Fruit fly (Drosophila melanogaster) whole organism, prepupa: ENCODE data around the gene CG32631.

Experiments
- Blimp-1 ChIP-seq: fragments of 200-800 bp; sonication (Bioruptor generic); optimal IDR thresholded peaks from 3 replicates; lab custom pipeline; 2017; ENCODE audit warnings: missing biosample characterization, missing genetic modification characterization, mild to moderate bottlenecking, moderate library complexity, missing genetic modification reagents
- CG10631 ChIP-seq: fragments of 200-800 bp; sonication (Bioruptor generic); optimal IDR thresholded peaks from 2 replicates; lab custom pipeline; 2016; ENCODE audit warnings: missing biosample characterization, missing genetic modification characterization
- CG11762 ChIP-seq: fragments of 200-800 bp; sonication (Bioruptor generic); optimal IDR thresholded peaks from 3 replicates; lab custom pipeline; 2016; ENCODE audit warnings: missing biosample characterization, missing genetic modification characterization; ENCODE audit not compliant: insufficient read depth
- CG11902 ChIP-seq: fragments of 200-800 bp; sonication (Bioruptor generic); optimal IDR thresholded peaks from 3 replicates; lab custom pipeline; 2016; ENCODE audit warnings: missing biosample characterization, missing genetic modification characterization
- CG15336 ChIP-seq: fragments of 200-800 bp; sonication (Bioruptor generic); IDR thresholded peaks from 2 replicates; pipeline ENCODE4 v1.3.6; 2022; ENCODE audit warnings: missing biosample characterization, missing genetic modification characterization
- CG16779 ChIP-seq: fragments of 200-800 bp; sonication (Bioruptor generic); optimal IDR thresholded peaks from 3 replicates; lab custom pipeline; 2017; ENCODE audit warnings: missing biosample characterization, mild to moderate bottlenecking, missing genetic modification characterization
- CG32006 ChIP-seq: fragments of 200-800 bp; sonication (Bioruptor generic); optimal IDR thresholded peaks from 3 replicates; lab custom pipeline; 2017; ENCODE audit warnings: missing biosample characterization, mild to moderate bottlenecking, missing genetic modification characterization
- CG34406 ChIP-seq: fragments of 200-800 bp; sonication (Bioruptor generic); optimal IDR thresholded peaks from 3 replicates; lab custom pipeline; 2016; ENCODE audit warnings: missing biosample characterization, missing genetic modification characterization
- CG4318 ChIP-seq: fragments of 200-800 bp; sonication (Bioruptor generic); optimal IDR thresholded peaks from 3 replicates; lab custom pipeline; 2017; ENCODE audit warnings: missing biosample characterization, mild to moderate bottlenecking, missing genetic modification characterization
- CG6163 ChIP-seq: fragments of 200-800 bp; sonication (Bioruptor generic); IDR thresholded peaks from 3 replicates; pipeline ENCODE4 v1.3.6; 2022; ENCODE audit warnings: missing biosample characterization, missing genetic modification characterization
- CG6276 ChIP-seq: fragments of 200-800 bp; sonication (Bioruptor generic); optimal IDR thresholded peaks from 2 replicates; lab custom pipeline; 2017; ENCODE audit warnings: missing biosample characterization, mild to moderate bottlenecking, missing genetic modification characterization
- CG7368 ChIP-seq: fragments of 200-800 bp; sonication (Bioruptor generic); optimal IDR thresholded peaks from 3 replicates; lab custom pipeline; 2016; ENCODE audit warnings: missing biosample characterization, missing genetic modification characterization
- CG8119 ChIP-seq: fragments of 200-800 bp; sonication (Bioruptor generic); IDR thresholded peaks from 3 replicates; pipeline ENCODE4 v1.3.6; 2022; ENCODE audit warnings: missing biosample characterization, missing genetic modification characterization
- CG8319 ChIP-seq: fragments of 200-800 bp; sonication (Bioruptor generic); optimal IDR thresholded peaks from 3 replicates; lab custom pipeline; 2016; ENCODE audit warnings: missing biosample characterization, missing genetic modification characterization
- CG8632 ChIP-seq: fragments of 200-800 bp; sonication (Bioruptor generic); optimal IDR thresholded peaks from 3 replicates; lab custom pipeline; 2016; ENCODE audit warnings: missing biosample characterization, missing genetic modification characterization
- CG9139 ChIP-seq: fragments of 200-800 bp; sonication (Bioruptor generic); optimal IDR thresholded peaks from 3 replicates; lab custom pipeline; 2017; ENCODE audit warnings: missing biosample characterization, mild to moderate bottlenecking, missing genetic modification characterization
- Eip75B ChIP-seq: fragments of 200-800 bp; sonication (Bioruptor generic); optimal IDR thresholded peaks from 3 replicates; lab custom pipeline; 2016; ENCODE audit warnings: missing biosample characterization, missing genetic modification characterization
- Eip93F ChIP-seq: fragments of 200-800 bp; sonication (Bioruptor generic); optimal IDR thresholded peaks from 2 replicates; lab custom pipeline; 2016; ENCODE audit warnings: missing biosample characterization, mild to moderate bottlenecking, missing genetic modification characterization
- Ets96B ChIP-seq: fragments of 200-800 bp; optimal IDR thresholded peaks from 2 replicates; lab custom pipeline; 2019; ENCODE audit warnings: missing biosample characterization, mild to moderate bottlenecking, missing genetic modification characterization, moderate library complexity
- Hr38 ChIP-seq: sonication (Bioruptor generic); optimal IDR thresholded peaks from 2 replicates; lab custom pipeline; 2016; ENCODE audit warnings: missing biosample characterization, missing genetic modification characterization
- Hr39 ChIP-seq: fragments of 200-800 bp; sonication (Bioruptor generic); optimal IDR thresholded peaks from 2 replicates; lab custom pipeline; 2016; ENCODE audit warnings: missing biosample characterization, missing genetic modification characterization
- Lpt ChIP-seq: fragments of 200-800 bp; sonication (Bioruptor generic); optimal IDR thresholded peaks from 3 replicates; lab custom pipeline; 2016; ENCODE audit warnings: missing biosample characterization, missing genetic modification characterization
- Met ChIP-seq: fragments of 200-800 bp; sonication (Bioruptor generic); optimal IDR thresholded peaks from 3 replicates; lab custom pipeline; 2016; ENCODE audit warnings: missing biosample characterization, missing genetic modification characterization
- OdsH ChIP-seq: fragments of 200-800 bp; sonication (Bioruptor generic); optimal IDR thresholded peaks from 3 replicates; lab custom pipeline; 2016; ENCODE audit warnings: missing biosample characterization, missing genetic modification characterization
- Sox102F ChIP-seq: fragments of 200-800 bp; sonication (Bioruptor generic); optimal IDR thresholded peaks from 2 replicates; lab custom pipeline; 2016; ENCODE audit warnings: missing biosample characterization, mild to moderate bottlenecking, missing genetic modification characterization
- Sox14 ChIP-seq: fragments of 200-800 bp; sonication (Bioruptor generic); optimal IDR thresholded peaks from 3 replicates; lab custom pipeline; 2016; ENCODE audit warnings: missing biosample characterization, missing genetic modification characterization
- Sox15 ChIP-seq: fragments of 200-800 bp; sonication (Bioruptor generic); optimal IDR thresholded peaks from 3 replicates; lab custom pipeline; 2016; ENCODE audit warnings: missing biosample characterization, missing genetic modification characterization
- achi ChIP-seq: fragments of 200-800 bp; sonication (Bioruptor generic); optimal IDR thresholded peaks from 3 replicates; lab custom pipeline; 2016; ENCODE audit warnings: missing biosample characterization, missing genetic modification characterization
- dac ChIP-seq: fragments of 200-800 bp; sonication (Bioruptor generic); optimal IDR thresholded peaks from 2 replicates; lab custom pipeline; 2017; ENCODE audit warnings: missing biosample characterization, mild to moderate bottlenecking, missing genetic modification characterization
- dsx ChIP-seq: fragments of 200-800 bp; optimal IDR thresholded peaks from 3 replicates; lab custom pipeline; 2019; ENCODE audit warnings: missing biosample characterization, mild to moderate bottlenecking, missing genetic modification characterization, moderate library complexity; ENCODE audit not compliant: poor library complexity, severe bottlenecking
- fd59A ChIP-seq: fragments of 200-800 bp; sonication (Bioruptor generic); optimal IDR thresholded peaks from 2 replicates; lab custom pipeline; 2017; ENCODE audit warnings: missing biosample characterization, mild to moderate bottlenecking, missing genetic modification characterization, missing genetic modification reagents
- fkh ChIP-seq: fragments of 200-800 bp; sonication (Bioruptor generic); optimal IDR thresholded peaks from 3 replicates; lab custom pipeline; 2017; ENCODE audit warnings: missing biosample characterization, mild to moderate bottlenecking, missing genetic modification characterization, moderate library complexity
- net ChIP-seq: fragments of 200-800 bp; sonication (Bioruptor generic); optimal IDR thresholded peaks from 3 replicates; lab custom pipeline; 2016; ENCODE audit warnings: missing biosample characterization, missing genetic modification characterization
- pdm3 ChIP-seq: fragments of 200-800 bp; sonication (Bioruptor generic); optimal IDR thresholded peaks from 3 replicates; lab custom pipeline; 2016; ENCODE audit warnings: missing biosample characterization, missing genetic modification characterization
- salr ChIP-seq, 2 experiments: fragments of 200-800 bp; sonication (Bioruptor generic); optimal IDR thresholded peaks; 3 replicates each; lab custom pipeline; 2016 to 2018; ENCODE audit warnings: missing biosample characterization in 2 of 2, missing genetic modification characterization in 2 of 2, mild to moderate bottlenecking in 1 of 2
- spab ChIP-seq: fragments of 200-800 bp; sonication (Bioruptor generic); optimal IDR thresholded peaks from 2 replicates; lab custom pipeline; 2017; ENCODE audit warnings: missing biosample characterization, mild to moderate bottlenecking, missing genetic modification characterization, missing genetic modification reagents
- ss ChIP-seq, 2 experiments: fragments of 200-800 bp; sonication (Bioruptor generic); optimal IDR thresholded peaks; 2 replicates in 1 of 2; 3 replicates in 1 of 2; lab custom pipeline; 2017 to 2018; ENCODE audit warnings: mild to moderate bottlenecking in 2 of 2, missing biosample characterization in 2 of 2, missing genetic modification characterization in 2 of 2, moderate library complexity in 1 of 2
- svp ChIP-seq: fragments of 200-800 bp; sonication (Bioruptor generic); peaks from one replicate; lab custom pipeline; 2016; ENCODE audit warnings: missing biosample characterization, missing genetic modification characterization
- topi ChIP-seq: fragments of 200-800 bp; sonication (Bioruptor generic); optimal IDR thresholded peaks from 3 replicates; lab custom pipeline; 2016; ENCODE audit warnings: missing biosample characterization, missing genetic modification characterization
- vri ChIP-seq: fragments of 200-800 bp; sonication (Bioruptor generic); optimal IDR thresholded peaks from 3 replicates; lab custom pipeline; 2016; ENCODE audit warnings: missing biosample characterization, mild to moderate bottlenecking, missing genetic modification characterization

Gene CG32631

dm6 chrX:13555700-13556099 is 572 bp upstream of the CG32631 start, which contains the start of gene CG11816:
Gene CG11816, minus strand, starts transcription at chrX:13555800.
- TF ChIP-seq Lpt (GFP tag; lab: Kevin White, UChicago) (no peak), fd59A (GFP tag; lab: Kevin White, UChicago) (no peak), CG9139 (GFP tag; lab: Kevin White, UChicago) (no peak)

dm6 chrX:13561371-13561770 is 5.1 kb downstream of the CG32631 start, which contains the start of gene CG32633:
Gene CG32633, plus strand, starts transcription at chrX:13561671.
- TF ChIP-seq achi (no peak), Hr39 (no peak), vri (GFP tag; lab: Kevin White, UChicago) (peak; percentile 15), CG34406 (GFP tag; lab: Kevin White, UChicago) (no peak), net (GFP tag; lab: Kevin White, UChicago) (no peak)

dm6 chrX:13563042-13563441 is 6.8 kb downstream of the CG32631 start:
- TF ChIP-seq dsx (GFP tag; lab: Kevin White, UChicago) (no peak), dac (GFP tag; lab: Kevin White, UChicago) (no peak), CG34406 (GFP tag; lab: Kevin White, UChicago) (no peak), svp (no peak), CG15336 (GFP tag; lab: Robert Waterston, UW) (no peak), Met (no peak), Eip75B (GFP tag; lab: Kevin White, UChicago) (no peak), vri (GFP tag; lab: Kevin White, UChicago) (peak; percentile 14), Lpt (GFP tag; lab: Kevin White, UChicago) (no peak)

dm6 chrX:13563483-13564443 is 7.5 kb downstream of the CG32631 start, which contains the start of the genes CG46311 and Tpst:
Gene CG46311, plus strand, starts transcription at chrX:13563823.
Gene Tpst, plus strand, starts transcription at chrX:13563823.
- TF ChIP-seq Sox15 (GFP tag; lab: Kevin White, UChicago) (no peak), CG11902 (GFP tag; lab: Kevin White, UChicago) (no peak), Hr39 (peak; percentile 63), CG32006 (GFP tag; lab: Kevin White, UChicago) (no peak), Ets96B (no peak), CG8632 (GFP tag; lab: Kevin White, UChicago) (no peak), CG34406 (GFP tag; lab: Kevin White, UChicago) (no peak), ss (GFP tag; optimal IDR thresholded peaks at IDR 0.05; lab: Kevin White, UChicago) (peak; percentile 22 to 81), Sox14 (GFP tag; lab: Kevin White, UChicago) (peak; percentile 38), CG8119 (GFP tag; lab: Robert Waterston, UW) (0 out of 3 replicates have a peak, but pooled peaks have one; percentile 32), Eip93F (no peak), Met (peak; percentile 38), CG15336 (GFP tag; lab: Robert Waterston, UW) (peak; percentile 24; the same call in 1 of the 2 replicates), fd59A (GFP tag; lab: Kevin White, UChicago) (no peak), CG8319 (GFP tag; lab: Kevin White, UChicago) (no peak), CG11762 (GFP tag; lab: Kevin White, UChicago) (no peak), Blimp-1 (no peak), salr (GFP tag; optimal IDR thresholded peaks at IDR 0.05; lab: Kevin White, UChicago) (no peak), dsx (GFP tag; lab: Kevin White, UChicago) (peak; percentile 99), spab (GFP tag; lab: Kevin White, UChicago) (no peak), CG6276 (GFP tag; lab: Kevin White, UChicago) (no peak), dac (GFP tag; lab: Kevin White, UChicago) (no peak), CG10631 (no peak), Eip75B (GFP tag; lab: Kevin White, UChicago) (peak; percentile 19), pdm3 (GFP tag; lab: Kevin White, UChicago) (peak; percentile 50), fkh (GFP tag; lab: Kevin White, UChicago) (peak; percentile 47), CG9139 (GFP tag; lab: Kevin White, UChicago) (no peak), topi (GFP tag; lab: Kevin White, UChicago) (peak; percentile 12), CG4318 (GFP tag; lab: Kevin White, UChicago) (no peak), Lpt (GFP tag; lab: Kevin White, UChicago) (no peak), Sox102F (GFP tag; lab: Kevin White, UChicago) (no peak), svp (peak; percentile 61), achi (no peak), CG7368 (GFP tag; lab: Kevin White, UChicago) (no peak), Hr38 (GFP tag; lab: Kevin White, UChicago) (no peak), CG6163 (GFP tag; lab: Robert Waterston, UW) (no peak), CG16779 (no peak), OdsH (GFP tag; lab: Kevin White, UChicago) (no peak)
